Worm (Caenorhabditis elegans) whole organism, L2 larva: ENCODE data around the gene ugt-62.

Source experiments
- aly-2 ChIP-seq: fragments of 150-350 bp; optimal IDR thresholded peaks from 2 replicates; lab custom pipeline; 2014; ENCODE audit warnings: missing biosample characterization, missing genetic modification characterization
- blmp-1 ChIP-seq: sonication (generic microtip); optimal IDR thresholded peaks from 2 replicates; lab custom pipeline; 2017; ENCODE audit warnings: missing genetic modification characterization, mild to moderate bottlenecking, missing compliant biosample characterization, antibody characterized with exemption, moderate library complexity; ENCODE audit not compliant: insufficient read depth
- lin-13 ChIP-seq: fragments of 150-350 bp; optimal IDR thresholded peaks from 2 replicates; lab custom pipeline; 2014; ENCODE audit warnings: missing biosample characterization, missing genetic modification reagents, missing genetic modification characterization
- sma-9 ChIP-seq, 2 experiments: fragments of 150-350 bp in 1 of 2; sonication (generic microtip) in 1 of 2; optimal IDR thresholded peaks; 2 replicates each; lab custom pipeline; 2014 to 2016; ENCODE audit warnings: missing genetic modification characterization in 2 of 2, mild to moderate bottlenecking in 1 of 2, missing biosample characterization in 1 of 2, missing compliant biosample characterization in 1 of 2, missing genetic modification reagents in 1 of 2, moderate library complexity in 1 of 2

ce11 chrIII:4544959-4545358, 4.5 kb upstream of the ugt-62 start, which contains the start of gene M88.3:
- TF ChIP-seq blmp-1 (tag; lab: Kevin White, UChicago): no peak
- no peak for TF ChIP-seq aly-2 (tag; lab: Kevin White, UChicago)
- no peak for TF ChIP-seq sma-9 (GFP tag; optimal IDR thresholded peaks at IDR 0.05; lab: Kevin White, UChicago)
- no peak for TF ChIP-seq sma-9 (tag; optimal IDR thresholded peaks at IDR 0.05; lab: Kevin White, UChicago)
- no peak for TF ChIP-seq lin-13
